Worm (Caenorhabditis elegans) whole organism, young adult: ENCODE measurements around the gene C25G4.2.

Experiments
- B0336.3 ChIP-seq: fragments of 200-800 bp; sonication (Bioruptor generic); IDR thresholded peaks from 2 replicates; pipeline ENCODE4 v1.3.6; 2022; ENCODE audit warnings: missing genetic modification characterization, missing compliant biosample characterization
- atf-7 ChIP-seq: sonication (generic microtip); optimal IDR thresholded peaks from 2 replicates; lab custom pipeline; 2017; ENCODE audit warnings: mild to moderate bottlenecking, missing genetic modification characterization, missing compliant biosample characterization
- die-1 ChIP-seq: sonication (generic microtip); optimal IDR thresholded peaks from 2 replicates; lab custom pipeline; 2016; ENCODE audit warnings: missing genotype, mild to moderate bottlenecking, missing genetic modification characterization, missing compliant biosample characterization
- efl-1 ChIP-seq: fragments of 150-350 bp; optimal IDR thresholded peaks from 2 replicates; lab custom pipeline; 2014; ENCODE audit warnings: missing biosample characterization, missing genetic modification reagents, missing genetic modification characterization
- hsf-1 ChIP-seq: fragments of 200-800 bp; sonication (Bioruptor generic); IDR thresholded peaks from 2 replicates; pipeline ENCODE4 v1.3.6; 2022; ENCODE audit warnings: missing genetic modification reagents, missing genetic modification characterization, missing compliant biosample characterization
- lsl-1 ChIP-seq: fragments of 200-800 bp; sonication (Bioruptor generic); optimal IDR thresholded peaks from 2 replicates; lab custom pipeline; 2018; ENCODE audit warnings: mild to moderate bottlenecking, missing genetic modification characterization, moderate library complexity, missing compliant biosample characterization

DNA sequence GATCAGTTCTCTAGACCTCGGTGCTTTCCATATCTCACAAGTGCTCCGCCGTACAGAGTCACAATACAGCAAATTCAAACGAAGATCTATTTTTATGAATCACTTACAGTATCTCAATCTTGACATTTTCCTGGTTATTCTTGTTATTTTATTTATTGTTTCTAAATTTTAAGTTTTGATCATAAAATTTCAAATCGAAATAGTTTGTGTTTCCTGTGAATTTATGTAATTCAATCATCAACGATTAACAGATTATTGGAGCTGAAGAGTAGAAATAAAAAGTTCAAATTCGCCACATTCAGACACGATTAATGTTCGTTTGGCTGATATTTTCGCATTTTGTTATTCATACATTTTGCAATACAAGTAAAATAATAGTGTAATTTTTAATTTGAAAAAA lies 11.5 kb downstream of the C25G4.2 start, which contains the start of gene clec-184:
- TF ChIP-seq hsf-1 (GFP tag; lab: Robert Waterston, UW) (no peak), die-1 (tag; lab: Kevin White, UChicago) (no peak), B0336.3 (GFP tag; lab: Robert Waterston, UW) (no peak), atf-7 (no peak), efl-1 (GFP tag; lab: Kevin White, UChicago) (no peak), lsl-1 (no peak)
